Worm (Caenorhabditis elegans) whole organism, L1 larva: ENCODE results near the gene atgl-1.

Experiments used
- C16A3.4 ChIP-seq: fragments of 150-350 bp; optimal IDR thresholded peaks from 2 replicates; lab custom pipeline; 2014; ENCODE audit warnings: missing biosample characterization, missing genetic modification characterization
- F16B12.6 ChIP-seq: fragments of 150-350 bp; optimal IDR thresholded peaks from 2 replicates; lab custom pipeline; 2014; ENCODE audit warnings: missing biosample characterization, missing genetic modification characterization
- Y116A8C.19 ChIP-seq: sonication (generic microtip); optimal IDR thresholded peaks from 2 replicates; lab custom pipeline; 2016; ENCODE audit warnings: missing compliant biosample characterization, missing genetic modification characterization, borderline replicate concordance
- alr-1 ChIP-seq: fragments of 200-800 bp; sonication (Bioruptor generic); optimal IDR thresholded peaks from 2 replicates; lab custom pipeline; 2018; ENCODE audit warnings: borderline replicate concordance, mild to moderate bottlenecking, missing genetic modification characterization, missing compliant biosample characterization
- aly-2 ChIP-seq: fragments of 150-350 bp; optimal IDR thresholded peaks from 2 replicates; lab custom pipeline; 2014; ENCODE audit warnings: missing biosample characterization, missing genetic modification characterization
- ceh-82 ChIP-seq, 3 experiments: fragments of 150-350 bp in 1 of 3; sonication (generic microtip) in 2 of 3; optimal IDR thresholded peaks; 2 replicates each; lab custom pipeline; 2014 to 2017; ENCODE audit warnings: missing biosample characterization in 3 of 3, missing genetic modification characterization in 3 of 3
- dpl-1 ChIP-seq, 3 experiments: fragments of 150-350 bp in 2 of 3; sonication (generic microtip) in 1 of 3; optimal IDR thresholded peaks; 2 replicates each; lab custom pipeline; 2014 to 2017; ENCODE audit warnings: missing biosample characterization in 3 of 3, missing genetic modification characterization in 3 of 3, missing genetic modification reagents in 3 of 3
- dsc-1 ChIP-seq: sonication (generic microtip); optimal IDR thresholded peaks from 2 replicates; lab custom pipeline; 2016; ENCODE audit warnings: mild to moderate bottlenecking, missing genetic modification characterization, missing compliant biosample characterization
- efl-1 ChIP-seq, 4 experiments: fragments of 150-350 bp; optimal IDR thresholded peaks in 3 of 4; peaks in 1 of 4; 1 replicate in 1 of 4; 2 replicates in 3 of 4; lab custom pipeline; 2014; ENCODE audit warnings: missing biosample characterization in 2 of 4, missing genetic modification characterization in 2 of 4, missing genetic modification reagents in 2 of 4
- elt-3 ChIP-seq, 6 experiments: fragments of 150-350 bp in 1 of 6; sonication (generic microtip); optimal IDR thresholded peaks; 2 replicates each; lab custom pipeline; 2017 to 2018; ENCODE audit warnings: missing biosample characterization in 6 of 6, missing genetic modification characterization in 6 of 6, inconsistent platforms in 1 of 6
- fkh-10 ChIP-seq: sonication (generic microtip); optimal IDR thresholded peaks from 2 replicates; lab custom pipeline; 2017; ENCODE audit warnings: missing biosample characterization, missing genetic modification reagents, missing genetic modification characterization
- hlh-4 ChIP-seq: sonication (generic microtip); optimal IDR thresholded peaks from 2 replicates; lab custom pipeline; 2016; ENCODE audit warnings: mild to moderate bottlenecking, missing genetic modification characterization, missing compliant biosample characterization
- hpl-2 ChIP-seq: fragments of 150-350 bp; optimal IDR thresholded peaks from 2 replicates; lab custom pipeline; 2014; ENCODE audit warnings: missing biosample characterization, missing genetic modification reagents, missing genetic modification characterization
- isw-1 ChIP-seq: fragments of 200-800 bp; sonication (Bioruptor generic); IDR thresholded peaks from 2 replicates; pipeline ENCODE4 v1.3.6; 2022; ENCODE audit warnings: missing genetic modification characterization, missing compliant biosample characterization
- jun-1 ChIP-seq: fragments of 150-350 bp; optimal IDR thresholded peaks from 2 replicates; lab custom pipeline; 2014; ENCODE audit warnings: missing biosample characterization, missing genetic modification reagents, missing genetic modification characterization
- lin-13 ChIP-seq: fragments of 150-350 bp; optimal IDR thresholded peaks from 2 replicates; lab custom pipeline; 2014; ENCODE audit warnings: missing biosample characterization, missing genetic modification reagents, missing genetic modification characterization
- lin-14 ChIP-seq: fragments of 200-800 bp; sonication (Bioruptor generic); optimal IDR thresholded peaks from 2 replicates; lab custom pipeline; 2018; ENCODE audit warnings: mild to moderate bottlenecking, missing genetic modification characterization, moderate library complexity, missing compliant biosample characterization
- lin-35 ChIP-seq, 2 experiments: fragments of 150-350 bp; optimal IDR thresholded peaks; 2 replicates each; lab custom pipeline; 2014; ENCODE audit warnings: missing biosample characterization in 2 of 2, missing genetic modification characterization in 2 of 2, missing genetic modification reagents in 2 of 2
- lin-39 ChIP-seq: fragments of 150-350 bp; optimal IDR thresholded peaks from 2 replicates; lab custom pipeline; 2014; ENCODE audit warnings: missing biosample characterization, missing genetic modification reagents, missing genetic modification characterization
- lsy-2 ChIP-seq, 2 experiments: fragments of 150-350 bp; optimal IDR thresholded peaks; 2 replicates each; lab custom pipeline; 2014; ENCODE audit warnings: missing biosample characterization in 2 of 2, missing genetic modification characterization in 2 of 2
- mab-9 ChIP-seq: fragments of 200-800 bp; sonication (Bioruptor generic); IDR thresholded peaks from 2 replicates; pipeline ENCODE4 v1.3.6; 2022; ENCODE audit warnings: missing genetic modification reagents, missing genetic modification characterization, missing compliant biosample characterization
- mef-2 ChIP-seq: fragments of 150-350 bp; optimal IDR thresholded peaks from 2 replicates; lab custom pipeline; 2014; ENCODE audit warnings: missing biosample characterization, missing genetic modification characterization
- mep-1 ChIP-seq: fragments of 150-350 bp; optimal IDR thresholded peaks from 2 replicates; lab custom pipeline; 2014; ENCODE audit warnings: missing biosample characterization, missing genetic modification characterization
- nhr-19 ChIP-seq: fragments of 200-800 bp; sonication (Bioruptor generic); conservative IDR thresholded peaks from 2 replicates; pipeline ENCODE4 v1.3.6; 2022; ENCODE audit warnings: missing genetic modification characterization, missing compliant biosample characterization
- nhr-20 ChIP-seq: sonication (generic microtip); optimal IDR thresholded peaks from 2 replicates; lab custom pipeline; 2016; ENCODE audit warnings: mild to moderate bottlenecking, missing genetic modification characterization, missing compliant biosample characterization
- nhr-47 ChIP-seq: sonication (generic microtip); optimal IDR thresholded peaks from 2 replicates; lab custom pipeline; 2016; ENCODE audit warnings: mild to moderate bottlenecking, missing genetic modification characterization, moderate library complexity, missing compliant biosample characterization
- nhr-71 ChIP-seq: sonication (generic microtip); optimal IDR thresholded peaks from 2 replicates; lab custom pipeline; 2016; ENCODE audit warnings: mild to moderate bottlenecking, missing genetic modification characterization, moderate library complexity, missing compliant biosample characterization
- nhr-85 ChIP-seq: sonication (generic microtip); peaks from one replicate; lab custom pipeline; 2016; ENCODE audit warnings: missing genetic modification characterization, inconsistent platforms, missing compliant biosample characterization
- nhr-90 ChIP-seq: sonication (generic microtip); optimal IDR thresholded peaks from 2 replicates; lab custom pipeline; 2016; ENCODE audit warnings: mild to moderate bottlenecking, missing genetic modification characterization, missing compliant biosample characterization; ENCODE audit not compliant: poor library complexity
- pqm-1 ChIP-seq: sonication (generic microtip); optimal IDR thresholded peaks from 3 replicates; lab custom pipeline; 2017; ENCODE audit warnings: missing biosample characterization, missing genetic modification characterization
- rnt-1 ChIP-seq: sonication (generic microtip); optimal IDR thresholded peaks from 2 replicates; lab custom pipeline; 2016; ENCODE audit warnings: mild to moderate bottlenecking, missing genetic modification characterization, moderate library complexity, missing compliant biosample characterization
- skn-1 ChIP-seq: fragments of 150-350 bp; optimal IDR thresholded peaks from 2 replicates; lab custom pipeline; 2014; ENCODE audit warnings: missing biosample characterization, missing genetic modification characterization
- snu-23 ChIP-seq: sonication (generic microtip); optimal IDR thresholded peaks from 2 replicates; lab custom pipeline; 2016; ENCODE audit warnings: missing genetic modification characterization, missing compliant biosample characterization
- tbx-2 ChIP-seq: sonication (generic microtip); optimal IDR thresholded peaks from 2 replicates; lab custom pipeline; 2016; ENCODE audit warnings: missing genetic modification characterization, missing compliant biosample characterization
- unc-30 ChIP-seq: sonication (generic microtip); optimal IDR thresholded peaks from 2 replicates; lab custom pipeline; 2017; ENCODE audit warnings: missing biosample characterization, missing genetic modification characterization
- unc-62 ChIP-seq: fragments of 150-350 bp; optimal IDR thresholded peaks from 2 replicates; lab custom pipeline; 2014; ENCODE audit warnings: missing biosample characterization, missing genetic modification reagents, missing genetic modification characterization
- unc-86 ChIP-seq: sonication (generic microtip); optimal IDR thresholded peaks from 2 replicates; lab custom pipeline; 2016; ENCODE audit warnings: missing genetic modification characterization, missing compliant biosample characterization
- zip-4 ChIP-seq: fragments of 200-800 bp; sonication (Bioruptor generic); optimal IDR thresholded peaks from 2 replicates; lab custom pipeline; 2018; ENCODE audit warnings: mild to moderate bottlenecking, missing genetic modification characterization, moderate library complexity, missing compliant biosample characterization

Gene atgl-1

ce11 chrIII:6381584-6382391 lies 37.5 kb downstream of the atgl-1 start, which contains the start of gene znf-622:
TSS of gene znf-622 (plus strand) at chrIII:6381634.
- TF ChIP-seq alr-1 (tag; lab: Kevin White, UChicago) (no peak), Y116A8C.19 (tag; lab: Kevin White, UChicago) (no peak), unc-30 (no peak), C16A3.4 (tag; lab: Kevin White, UChicago) (no peak), nhr-71 (tag; lab: Kevin White, UChicago) (no peak), efl-1 (optimal IDR thresholded peaks at IDR 0.05; lab: Kevin White, UChicago) (no peak), efl-1 (GFP tag; optimal IDR thresholded peaks at IDR 0.05 in 1 of 2; lab: Kevin White, UChicago) (peak in 1 of 2 experiments; percentile 75), skn-1 (tag; lab: Kevin White, UChicago) (no peak), tbx-2 (tag; lab: Kevin White, UChicago) (no peak)

DNA sequence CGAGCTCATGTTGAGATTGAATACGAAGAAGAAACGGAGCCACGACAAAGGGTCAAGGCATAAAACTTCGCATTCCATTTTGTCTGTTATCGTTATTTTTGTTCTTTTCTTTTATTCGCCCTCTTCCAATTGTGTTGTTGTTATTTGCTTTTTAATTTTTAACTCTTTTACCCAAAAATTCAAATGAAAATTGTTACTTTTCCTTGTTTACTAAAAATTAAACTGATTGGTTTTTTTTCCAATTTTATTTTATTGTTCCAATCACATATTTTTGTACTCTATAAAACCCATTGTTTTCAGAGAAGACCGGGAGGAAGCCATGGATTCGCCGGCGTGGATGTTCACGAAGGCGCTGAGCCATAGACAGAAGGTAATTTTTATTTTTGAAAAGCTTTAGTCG lies 38.8 kb downstream of the atgl-1 start, which contains the start of gene C16A3.5:
Gene C16A3.5, plus strand, starts transcription at position 301 of the 400 bp plus-strand sequence.
- no peak for TF ChIP-seq nhr-90 (tag; lab: Kevin White, UChicago)
- TF ChIP-seq lin-13, result no peak
- no peak for TF ChIP-seq mep-1 (tag; lab: Kevin White, UChicago)
- TF ChIP-seq efl-1 (optimal IDR thresholded peaks at IDR 0.05; lab: Kevin White, UChicago), result no peak
- TF ChIP-seq efl-1 (GFP tag; optimal IDR thresholded peaks at IDR 0.05 in 1 of 2; lab: Kevin White, UChicago), result no peak
- no peak for TF ChIP-seq nhr-19 (GFP tag; lab: Robert Waterston, UW)
- no peak for TF ChIP-seq nhr-85
- TF ChIP-seq hpl-2 (GFP tag; lab: Kevin White, UChicago), result no peak
- no peak for TF ChIP-seq pqm-1 (tag; lab: Kevin White, UChicago)
- TF ChIP-seq lin-39 (tag; lab: Kevin White, UChicago), result no peak
- no peak for TF ChIP-seq fkh-10
- TF ChIP-seq mef-2, result no peak
- no peak for TF ChIP-seq isw-1 (GFP tag; lab: Robert Waterston, UW)
- no peak for TF ChIP-seq dsc-1 (tag; lab: Kevin White, UChicago)

DNA sequence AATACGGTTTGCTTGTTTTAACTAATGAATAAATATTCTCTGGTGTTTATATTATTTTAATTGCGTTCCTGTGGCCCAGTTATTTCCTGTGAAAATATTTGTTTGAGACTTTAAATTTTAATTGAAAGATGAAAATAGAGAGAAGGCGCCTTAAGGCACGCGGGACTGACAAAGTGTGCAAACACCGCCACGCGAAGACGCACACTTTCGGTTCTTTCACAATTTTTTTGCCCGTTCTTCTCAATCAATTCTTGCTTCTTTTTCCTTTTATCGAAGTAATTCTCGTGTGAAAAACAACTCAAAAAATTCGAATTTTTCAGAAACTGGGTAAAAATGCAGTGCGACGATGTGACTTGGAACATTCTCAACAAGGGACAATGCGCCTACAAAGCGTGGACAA lies 40.1 kb downstream of the atgl-1 start, which contains the start of gene C16A3.6:
Gene C16A3.6, plus strand, starts transcription at position 84 of the 400 bp plus-strand sequence.
- TF ChIP-seq lin-35 (GFP tag; optimal IDR thresholded peaks at IDR 0.05; lab: Kevin White, UChicago), result peak in 1 of 2 experiments; percentile 53
- TF ChIP-seq mep-1 (tag; lab: Kevin White, UChicago), result peak; percentile 51
- peak; percentile 43; the same call in 1 of the 2 replicates for TF ChIP-seq mab-9 (GFP tag; lab: Robert Waterston, UW)
- peak; percentile 24 for TF ChIP-seq nhr-20 (tag; lab: Kevin White, UChicago)
- peak; percentile 17 for TF ChIP-seq snu-23 (GFP tag; lab: Kevin White, UChicago)
- TF ChIP-seq unc-62 (GFP tag; lab: Kevin White, UChicago), result no peak
- TF ChIP-seq rnt-1 (tag; lab: Kevin White, UChicago), result no peak
- peak in 2 of 3 experiments; percentile 24 to 47 for TF ChIP-seq dpl-1 (GFP tag; optimal IDR thresholded peaks at IDR 0.05; lab: Kevin White, UChicago)
- no peak for TF ChIP-seq zip-4
- TF ChIP-seq nhr-47, result peak; percentile 37
- peak; percentile 30 for TF ChIP-seq nhr-71 (tag; lab: Kevin White, UChicago)
- no peak for TF ChIP-seq jun-1 (tag; lab: Kevin White, UChicago)
- TF ChIP-seq ceh-82 (tag; optimal IDR thresholded peaks at IDR 0.05; lab: Kevin White, UChicago), result peak in 1 of 3 experiments; percentile 38
- peak; percentile 49 to 73 for TF ChIP-seq lsy-2 (tag; optimal IDR thresholded peaks at IDR 0.05; lab: Kevin White, UChicago)
- peak; percentile 33 for TF ChIP-seq aly-2 (tag; lab: Kevin White, UChicago)
- no peak for TF ChIP-seq hpl-2 (GFP tag; lab: Kevin White, UChicago)
- TF ChIP-seq unc-86 (tag; lab: Kevin White, UChicago), result no peak
- no peak for TF ChIP-seq hlh-4
- TF ChIP-seq lin-14 (GFP tag; lab: Kevin White, UChicago), result no peak
- peak in 1 of 6 experiments; percentile 32 for TF ChIP-seq elt-3 (tag; optimal IDR thresholded peaks at IDR 0.05; lab: Kevin White, UChicago)
- TF ChIP-seq efl-1 (optimal IDR thresholded peaks at IDR 0.05; lab: Kevin White, UChicago), result peak in 1 of 2 experiments; percentile 44
- peak; percentile 37 to 71 for TF ChIP-seq efl-1 (GFP tag; optimal IDR thresholded peaks at IDR 0.05 in 1 of 2; lab: Kevin White, UChicago)
- peak; percentile 86 for TF ChIP-seq F16B12.6 (tag; lab: Kevin White, UChicago)
